Worm (Caenorhabditis elegans): ENCODE data around the gene evl-20.

Gene evl-20

ce11 chrII:8464448-8464898 lies 20.4 kb downstream of the evl-20 start, which contains the start of gene fars-3:
Gene fars-3, plus strand, starts transcription at chrII:8464848.
- TF ChIP-seq nhr-11 (tag; optimal IDR thresholded peaks at IDR 0.05) (no peak), nhr-23 (tag; optimal IDR thresholded peaks at IDR 0.05) (peak; percentile 52), mml-1 (tag; optimal IDR thresholded peaks at IDR 0.05) (no peak), ceh-9 (tag; optimal IDR thresholded peaks at IDR 0.05) (no peak), nhr-12 (tag; optimal IDR thresholded peaks at IDR 0.05) (no peak), nhr-76 (tag; optimal IDR thresholded peaks at IDR 0.05) (no peak), aly-2 (tag; optimal IDR thresholded peaks at IDR 0.05) (no peak), elt-3 (tag; optimal IDR thresholded peaks at IDR 0.05) (no peak), elt-1 (tag; optimal IDR thresholded peaks at IDR 0.05) (no peak), ama-1 (optimal IDR thresholded peaks at IDR 0.05) (no peak), tbx-2 (tag; optimal IDR thresholded peaks at IDR 0.05) (no peak), nhr-43 (tag; optimal IDR thresholded peaks at IDR 0.05; ENCODE audit: poor library complexity, severe bottlenecking) (peak; percentile 6), jun-1 (tag; optimal IDR thresholded peaks at IDR 0.05) (no peak), nhr-67 (tag; optimal IDR thresholded peaks at IDR 0.05) (no peak), lsy-12 (tag; optimal IDR thresholded peaks at IDR 0.05) (no peak), lin-15B (tag; optimal IDR thresholded peaks at IDR 0.05) (peak; percentile 8), nhr-77 (tag; optimal IDR thresholded peaks at IDR 0.05) (no peak), daf-12 (tag; optimal IDR thresholded peaks at IDR 0.05) (no peak), elt-2 (tag; optimal IDR thresholded peaks at IDR 0.05) (peak; percentile 22), ztf-4 (tag; optimal IDR thresholded peaks at IDR 0.05) (no peak), ceh-16 (tag; optimal IDR thresholded peaks at IDR 0.05) (no peak), ceh-82 (tag; optimal IDR thresholded peaks at IDR 0.05) (no peak), R02D3.7 (tag; optimal IDR thresholded peaks at IDR 0.05) (no peak), fkh-2 (tag; optimal IDR thresholded peaks at IDR 0.05) (no peak), ztf-11 (tag; optimal IDR thresholded peaks at IDR 0.05) (no peak), pha-4 (tag; optimal IDR thresholded peaks at IDR 0.05) (peak; percentile 56), hmg-11 (tag; optimal IDR thresholded peaks at IDR 0.05) (no peak), fos-1 (tag; optimal IDR thresholded peaks at IDR 0.05) (no peak), pqm-1 (tag; optimal IDR thresholded peaks at IDR 0.05) (no peak), unc-62 (GFP tag; optimal IDR thresholded peaks at IDR 0.05) (no peak), egl-5 (tag; optimal IDR thresholded peaks at IDR 0.05) (no peak), unc-39 (tag; optimal IDR thresholded peaks at IDR 0.05) (no peak), skn-1 (tag; optimal IDR thresholded peaks at IDR 0.05) (no peak), fkh-10 (GFP tag; optimal IDR thresholded peaks at IDR 0.05) (no peak), snpc-4 (tag; optimal IDR thresholded peaks at IDR 0.05) (no peak), lin-39 (tag; optimal IDR thresholded peaks at IDR 0.05) (no peak), nhr-237 (tag; optimal IDR thresholded peaks at IDR 0.05) (no peak), mdl-1 (tag; optimal IDR thresholded peaks at IDR 0.05) (no peak), nfya-1 (tag; optimal IDR thresholded peaks at IDR 0.05; ENCODE audit: insufficient read depth) (no peak), zag-1 (tag; optimal IDR thresholded peaks at IDR 0.05) (no peak), nhr-28 (tag; optimal IDR thresholded peaks at IDR 0.05) (no peak), eor-1 (tag; optimal IDR thresholded peaks at IDR 0.05) (no peak), ceh-28 (tag; optimal IDR thresholded peaks at IDR 0.05) (no peak), ZK546.5 (tag; optimal IDR thresholded peaks at IDR 0.05) (no peak)

- TF ChIP-seq ama-1 (optimal IDR thresholded peaks at IDR 0.05) (peak; percentile 8), hmg-11 (tag; optimal IDR thresholded peaks at IDR 0.05) (no peak), zag-1 (tag; optimal IDR thresholded peaks at IDR 0.05) (no peak)
Observed at ce11 chrII:8466874-8467273, 22.8 kb downstream of the evl-20 start, which contains the start of gene F22B5.10. Gene F22B5.10, plus strand, starts transcription at chrII:8467174.

- no peak for TF ChIP-seq aly-2 (tag; optimal IDR thresholded peaks at IDR 0.05)
- no peak for TF ChIP-seq fos-1 (tag; optimal IDR thresholded peaks at IDR 0.05)
- no peak for TF ChIP-seq nhr-77 (tag; optimal IDR thresholded peaks at IDR 0.05)
- no peak for TF ChIP-seq ztf-4 (tag; optimal IDR thresholded peaks at IDR 0.05)
- no peak for TF ChIP-seq pqm-1 (tag; optimal IDR thresholded peaks at IDR 0.05)
- no peak for TF ChIP-seq eor-1 (tag; optimal IDR thresholded peaks at IDR 0.05)
- TF ChIP-seq ceh-82 (tag; optimal IDR thresholded peaks at IDR 0.05): no peak
- no peak for TF ChIP-seq nfya-1 (tag; optimal IDR thresholded peaks at IDR 0.05; ENCODE audit: insufficient read depth)
- no peak for TF ChIP-seq ceh-9 (tag; optimal IDR thresholded peaks at IDR 0.05)
- no peak for TF ChIP-seq ama-1 (optimal IDR thresholded peaks at IDR 0.05)
- no peak for TF ChIP-seq jun-1 (tag; optimal IDR thresholded peaks at IDR 0.05)
Observed at ce11 chrII:8467809-8468208, 23.7 kb downstream of the evl-20 start, which contains the start of gene M05D6.2. Gene M05D6.2, plus strand, starts transcription at chrII:8468109.

Data from whole organism, L3 larva.